Worm (Caenorhabditis elegans) whole organism, L4 larva: Measurements from ENCODE around the gene vit-6.

ENCODE experiments used
- D1046.2 ChIP-seq: fragments of 200-800 bp; sonication (Bioruptor generic); IDR thresholded peaks from 2 replicates; pipeline ENCODE4 v1.3.6; 2022; ENCODE audit warnings: missing genetic modification characterization, missing compliant biosample characterization
- F49E8.2 ChIP-seq: sonication (generic microtip); optimal IDR thresholded peaks from 2 replicates; lab custom pipeline; 2016; ENCODE audit warnings: missing compliant biosample characterization, mild to moderate bottlenecking, missing genetic modification characterization, borderline replicate concordance
- T20F7.1 ChIP-seq: fragments of 200-800 bp; sonication (Bioruptor generic); optimal IDR thresholded peaks from 2 replicates; lab custom pipeline; 2018; ENCODE audit warnings: mild to moderate bottlenecking, missing genetic modification characterization, missing compliant biosample characterization
- T26A8.4 ChIP-seq: fragments of 200-800 bp; sonication (Bioruptor generic); IDR thresholded peaks from 2 replicates; pipeline ENCODE4 v1.3.6; 2022; ENCODE audit warnings: missing genetic modification characterization, missing compliant biosample characterization
- Y105C5A.15 ChIP-seq: fragments of 200-800 bp; sonication (Bioruptor generic); IDR thresholded peaks from 2 replicates; pipeline ENCODE4 v1.3.6; 2022; ENCODE audit warnings: missing genetic modification characterization, missing compliant biosample characterization
- Y5F2A.4 ChIP-seq: fragments of 200-800 bp; sonication (Bioruptor generic); optimal IDR thresholded peaks from 2 replicates; lab custom pipeline; 2018; ENCODE audit warnings: mild to moderate bottlenecking, missing genetic modification characterization, missing compliant biosample characterization
- Y75B8A.6 ChIP-seq: fragments of 200-800 bp; sonication (Bioruptor generic); IDR thresholded peaks from 2 replicates; pipeline ENCODE4 v1.3.6; 2022; ENCODE audit warnings: missing genetic modification reagents, missing genetic modification characterization, missing compliant biosample characterization
- ZK337.2 ChIP-seq: fragments of 200-800 bp; sonication (Bioruptor generic); IDR thresholded peaks from 2 replicates; pipeline ENCODE4 v1.3.6; 2022; ENCODE audit warnings: missing genetic modification reagents, missing genetic modification characterization, missing compliant biosample characterization
- aha-1 ChIP-seq: fragments of 150-350 bp; peaks from one replicate; lab custom pipeline; 2014; ENCODE audit warnings: missing biosample characterization, missing genetic modification characterization
- attf-4 ChIP-seq: sonication (generic microtip); optimal IDR thresholded peaks from 3 replicates; lab custom pipeline; 2017; ENCODE audit warnings: missing biosample characterization, missing genetic modification characterization
- ceh-28 ChIP-seq: fragments of 150-350 bp; optimal IDR thresholded peaks from 2 replicates; lab custom pipeline; 2014; ENCODE audit warnings: missing biosample characterization, missing genetic modification reagents, missing genetic modification characterization
- ceh-62 ChIP-seq: sonication (generic microtip); optimal IDR thresholded peaks from 2 replicates; lab custom pipeline; 2017; ENCODE audit warnings: missing biosample characterization, missing genetic modification characterization
- ceh-82 ChIP-seq: sonication (generic microtip); optimal IDR thresholded peaks from 2 replicates; lab custom pipeline; 2017; ENCODE audit warnings: missing biosample characterization, missing genetic modification characterization
- ces-1 ChIP-seq: fragments of 150-350 bp; sonication (generic microtip); optimal IDR thresholded peaks from 4 replicates; lab custom pipeline; 2014; ENCODE audit warnings: missing biosample characterization, missing genetic modification reagents, missing genetic modification characterization
- daf-16 ChIP-seq, 3 experiments: sonication (generic microtip); optimal IDR thresholded peaks; 2 replicates each; lab custom pipeline; 2016 to 2017; ENCODE audit warnings: missing genetic modification characterization in 3 of 3, missing genetic modification reagents in 3 of 3, mild to moderate bottlenecking in 2 of 3, missing compliant biosample characterization in 2 of 3, missing biosample characterization in 1 of 3, moderate library complexity in 1 of 3
- daf-19 ChIP-seq: fragments of 200-800 bp; sonication (Bioruptor generic); conservative IDR thresholded peaks from 2 replicates; pipeline ENCODE4 v1.3.6; 2022; ENCODE audit warnings: missing genetic modification characterization, missing compliant biosample characterization
- daf-8 ChIP-seq: fragments of 200-800 bp; sonication (Bioruptor generic); IDR thresholded peaks from 2 replicates; pipeline ENCODE4 v1.3.6; 2022; ENCODE audit warnings: missing genetic modification characterization, missing compliant biosample characterization
- dmd-6 ChIP-seq: fragments of 200-800 bp; sonication (Bioruptor generic); IDR thresholded peaks from 2 replicates; pipeline ENCODE4 v1.3.6; 2022; ENCODE audit warnings: missing genetic modification reagents, missing genetic modification characterization, missing compliant biosample characterization
- dmd-8 ChIP-seq: fragments of 200-800 bp; sonication (Bioruptor generic); IDR thresholded peaks from 2 replicates; pipeline ENCODE4 v1.3.6; 2022; ENCODE audit warnings: missing genetic modification characterization, missing compliant biosample characterization
- hlh-30 ChIP-seq: sonication (generic microtip); optimal IDR thresholded peaks from 2 replicates; lab custom pipeline; 2017; ENCODE audit warnings: antibody characterized with exemption, mild to moderate bottlenecking, missing genetic modification characterization, missing compliant biosample characterization; ENCODE audit not compliant: insufficient read depth
- hmg-1.1 ChIP-seq: fragments of 200-800 bp; sonication (Bioruptor generic); IDR thresholded peaks from 2 replicates; pipeline ENCODE4 v1.3.6; 2022; ENCODE audit warnings: missing genetic modification reagents, missing genetic modification characterization, missing compliant biosample characterization
- lin-13 ChIP-seq: fragments of 150-350 bp; optimal IDR thresholded peaks from 2 replicates; lab custom pipeline; 2014; ENCODE audit warnings: missing biosample characterization, missing genetic modification reagents, missing genetic modification characterization
- lin-29 ChIP-seq: fragments of 200-800 bp; sonication (Bioruptor generic); IDR thresholded peaks from 2 replicates; pipeline ENCODE4 v1.3.6; 2022; ENCODE audit warnings: missing genetic modification reagents, missing genetic modification characterization, missing compliant biosample characterization
- lin-39 ChIP-seq: fragments of 150-350 bp; optimal IDR thresholded peaks from 2 replicates; lab custom pipeline; 2014; ENCODE audit warnings: missing biosample characterization, missing genetic modification reagents, missing genetic modification characterization
- mdl-1 ChIP-seq, 2 experiments: fragments of 150-350 bp in 1 of 2; sonication (generic microtip) in 1 of 2; optimal IDR thresholded peaks; 2 replicates each; lab custom pipeline; 2014 to 2017; ENCODE audit warnings: missing biosample characterization in 2 of 2, missing genetic modification characterization in 2 of 2
- mep-1 ChIP-seq: fragments of 150-350 bp; sonication (generic microtip); optimal IDR thresholded peaks from 3 replicates; lab custom pipeline; 2014; ENCODE audit warnings: missing biosample characterization, missing genetic modification characterization
- mes-2 ChIP-seq: sonication (generic microtip); optimal IDR thresholded peaks from 2 replicates; lab custom pipeline; 2016; ENCODE audit warnings: missing genotype, mild to moderate bottlenecking, missing genetic modification characterization, missing compliant biosample characterization; ENCODE audit not compliant: poor library complexity, severe bottlenecking
- nhr-28 ChIP-seq: fragments of 150-350 bp; optimal IDR thresholded peaks from 2 replicates; lab custom pipeline; 2014; ENCODE audit warnings: missing biosample characterization, missing genetic modification characterization
- nhr-6 ChIP-seq: fragments of 150-350 bp; optimal IDR thresholded peaks from 2 replicates; lab custom pipeline; 2014; ENCODE audit warnings: missing biosample characterization, missing genetic modification characterization
- pha-4 ChIP-seq, 2 experiments: fragments of 150-350 bp in 1 of 2; fragments of 200-800 bp in 1 of 2; sonication (Bioruptor generic) in 1 of 2; IDR thresholded peaks in 1 of 2; optimal IDR thresholded peaks in 1 of 2; 2 replicates each; pipeline versions ENCODE4 v1.3.6 to Lab custom; 2014 to 2022; ENCODE audit warnings: missing genetic modification characterization in 2 of 2, missing genetic modification reagents in 2 of 2, missing biosample characterization in 1 of 2, missing compliant biosample characterization in 1 of 2
- php-3 ChIP-seq: fragments of 200-800 bp; sonication (Bioruptor generic); IDR thresholded peaks from 2 replicates; pipeline ENCODE4 v1.3.6; 2022; ENCODE audit warnings: missing genetic modification reagents, missing genetic modification characterization, missing compliant biosample characterization
- pqm-1 ChIP-seq: sonication (generic microtip); optimal IDR thresholded peaks from 2 replicates; lab custom pipeline; 2017; ENCODE audit warnings: missing biosample characterization, missing genetic modification characterization
- rbr-2 ChIP-seq: sonication (generic microtip); optimal IDR thresholded peaks from 2 replicates; lab custom pipeline; 2016; ENCODE audit warnings: missing genotype, missing genetic modification characterization, missing compliant biosample characterization
- saeg-2 ChIP-seq: fragments of 200-800 bp; sonication (Bioruptor generic); IDR thresholded peaks from 2 replicates; pipeline ENCODE4 v1.3.6; 2022; ENCODE audit warnings: missing genetic modification reagents, missing genetic modification characterization, missing compliant biosample characterization
- set-16 ChIP-seq: fragments of 200-800 bp; sonication (Bioruptor generic); IDR thresholded peaks from 2 replicates; pipeline ENCODE4 v1.3.6; 2022; ENCODE audit warnings: missing genetic modification reagents, missing genetic modification characterization, missing compliant biosample characterization
- snpc-1.2 ChIP-seq: fragments of 200-800 bp; sonication (Bioruptor generic); IDR thresholded peaks from 2 replicates; pipeline ENCODE4 v1.3.6; 2022; ENCODE audit warnings: missing genetic modification reagents, missing genetic modification characterization, missing compliant biosample characterization
- spr-1 ChIP-seq: sonication (generic microtip); optimal IDR thresholded peaks from 2 replicates; lab custom pipeline; 2016; ENCODE audit warnings: mild to moderate bottlenecking, missing genetic modification characterization, missing compliant biosample characterization
- tra-1 ChIP-seq: fragments of 200-800 bp; sonication (Bioruptor generic); IDR thresholded peaks from 2 replicates; pipeline ENCODE4 v1.3.6; 2022; ENCODE audit warnings: missing genetic modification reagents, missing genetic modification characterization, missing compliant biosample characterization
- unc-130 ChIP-seq: sonication (generic microtip); optimal IDR thresholded peaks from 2 replicates; lab custom pipeline; 2016; ENCODE audit warnings: missing genetic modification reagents, missing genetic modification characterization, missing compliant biosample characterization
- unc-39 ChIP-seq: sonication (generic microtip); optimal IDR thresholded peaks from 2 replicates; lab custom pipeline; 2017; ENCODE audit warnings: missing biosample characterization, missing genetic modification characterization
- unc-62 ChIP-seq, 3 experiments: fragments of 150-350 bp in 1 of 3; sonication (generic microtip); optimal IDR thresholded peaks in 2 of 3; peaks in 1 of 3; 1 replicate in 1 of 3; 2 replicates in 2 of 3; lab custom pipeline; 2014 to 2017; ENCODE audit warnings: missing biosample characterization in 3 of 3, missing genetic modification characterization in 3 of 3, missing genetic modification reagents in 3 of 3, missing genotype in 1 of 3
- zfp-2 ChIP-seq: sonication (generic microtip); optimal IDR thresholded peaks from 2 replicates; lab custom pipeline; 2016; ENCODE audit warnings: mild to moderate bottlenecking, missing genetic modification characterization, missing compliant biosample characterization
- zip-11 ChIP-seq: fragments of 200-800 bp; sonication (Bioruptor generic); IDR thresholded peaks from 2 replicates; pipeline ENCODE4 v1.3.6; 2022; ENCODE audit warnings: missing genetic modification characterization, missing compliant biosample characterization

Gene vit-6

ce11 chrIV:8235114-8235686, 25.8 kb upstream of the vit-6 start:
- no peak for TF ChIP-seq set-16 (GFP tag; lab: Robert Waterston, UW)
- TF ChIP-seq unc-62 (GFP tag; optimal IDR thresholded peaks at IDR 0.05 in 1 of 2; lab: Kevin White, UChicago) = peak in 1 of 2 experiments; percentile 94
- no peak for TF ChIP-seq unc-62 (tag; optimal IDR thresholded peaks at IDR 0.05; lab: Kevin White, UChicago)
- TF ChIP-seq daf-8 (GFP tag; lab: Robert Waterston, UW) = no peak
- TF ChIP-seq hlh-30 (tag; lab: Kevin White, UChicago) = peak; percentile 14

ce11 chrIV:8236502-8236901, 24.5 kb upstream of the vit-6 start, which contains the start of gene nhr-66:
TSS of gene nhr-66 (minus strand) at chrIV:8236602.
- TF ChIP-seq mdl-1 (tag; optimal IDR thresholded peaks at IDR 0.05; lab: Kevin White, UChicago) (no peak), T20F7.1 (GFP tag; lab: Kevin White, UChicago) (no peak), lin-13 (GFP tag; lab: Kevin White, UChicago) (no peak)
- TF ChIP-seq, all 104 proteins: peak for 0

ce11 chrIV:8239584-8239983, 21.4 kb upstream of the vit-6 start:
- no peak for TF ChIP-seq Y75B8A.6 (GFP tag; lab: Robert Waterston, UW)
- no peak for TF ChIP-seq Y105C5A.15 (GFP tag; lab: Robert Waterston, UW)
- no peak for TF ChIP-seq spr-1 (tag; lab: Kevin White, UChicago)
- TF ChIP-seq aha-1 = peak; percentile 68
- TF ChIP-seq ceh-82 (tag; lab: Kevin White, UChicago) = no peak
- TF ChIP-seq tra-1 (GFP tag; lab: Robert Waterston, UW) = no peak
- TF ChIP-seq dmd-6 (GFP tag; lab: Robert Waterston, UW) = no peak
- TF ChIP-seq pqm-1 = peak; percentile 4
- no peak for TF ChIP-seq rbr-2 (tag; lab: Kevin White, UChicago)
- TF ChIP-seq snpc-1.2 (GFP tag; lab: Robert Waterston, UW) = no peak
- no peak for TF ChIP-seq daf-19 (GFP tag; lab: Robert Waterston, UW)
- TF ChIP-seq unc-130 (GFP tag; lab: Kevin White, UChicago) = no peak
- TF ChIP-seq mdl-1 (tag; optimal IDR thresholded peaks at IDR 0.05; lab: Kevin White, UChicago) = no peak
- TF ChIP-seq nhr-6 (tag; lab: Kevin White, UChicago) = no peak
- no peak for TF ChIP-seq mep-1 (tag; lab: Kevin White, UChicago)
- TF ChIP-seq ceh-28 = no peak
- TF ChIP-seq attf-4 (tag; lab: Kevin White, UChicago) = no peak
- no peak for TF ChIP-seq ces-1 (GFP tag; lab: Kevin White, UChicago)
- TF ChIP-seq nhr-28 (tag; lab: Kevin White, UChicago) = peak; percentile 60
- peak in 1 of 2 experiments; percentile 55 for TF ChIP-seq unc-62 (GFP tag; optimal IDR thresholded peaks at IDR 0.05 in 1 of 2; lab: Kevin White, UChicago)
- TF ChIP-seq unc-62 (tag; optimal IDR thresholded peaks at IDR 0.05; lab: Kevin White, UChicago) = no peak
- TF ChIP-seq mes-2 (tag; lab: Kevin White, UChicago) = no peak
- TF ChIP-seq daf-16 (GFP tag; optimal IDR thresholded peaks at IDR 0.05; lab: Kevin White, UChicago) = no peak
- peak; percentile 70 for TF ChIP-seq daf-16 (tag; optimal IDR thresholded peaks at IDR 0.05; lab: Kevin White, UChicago)
- no peak for TF ChIP-seq ceh-62 (tag; lab: Kevin White, UChicago)
- no peak for TF ChIP-seq D1046.2

ce11 chrIV:8241312-8241833, 19.6 kb upstream of the vit-6 start:
- no peak for TF ChIP-seq unc-39 (tag; lab: Kevin White, UChicago)
- no peak for TF ChIP-seq zfp-2 (tag; lab: Kevin White, UChicago)
- TF ChIP-seq zip-11 (GFP tag; lab: Robert Waterston, UW) = no peak
- peak; percentile 22 for TF ChIP-seq nhr-28 (tag; lab: Kevin White, UChicago)
- no peak for TF ChIP-seq hlh-30 (tag; lab: Kevin White, UChicago)
- no peak for TF ChIP-seq ZK337.2 (GFP tag; lab: Robert Waterston, UW)
- no peak for TF ChIP-seq lin-29
- no peak for TF ChIP-seq Y105C5A.15 (GFP tag; lab: Robert Waterston, UW)
- no peak for TF ChIP-seq T26A8.4 (GFP tag; lab: Robert Waterston, UW)
- no peak for TF ChIP-seq Y5F2A.4 (GFP tag; lab: Kevin White, UChicago)
- no peak for TF ChIP-seq php-3
- TF ChIP-seq saeg-2 (GFP tag; lab: Robert Waterston, UW) = no peak
- no peak for TF ChIP-seq dmd-8 (GFP tag; lab: Robert Waterston, UW)
- TF ChIP-seq set-16 (GFP tag; lab: Robert Waterston, UW) = no peak
- TF ChIP-seq lin-39 (tag; lab: Kevin White, UChicago) = no peak
- TF ChIP-seq F49E8.2 (tag; lab: Kevin White, UChicago) = no peak
- no peak for TF ChIP-seq pha-4 (GFP tag; IDR thresholded peaks at IDR 0.05; lab: Robert Waterston, UW)
- TF ChIP-seq pha-4 (tag; optimal IDR thresholded peaks at IDR 0.05; lab: Kevin White, UChicago) = no peak
- TF ChIP-seq hmg-1.1 (GFP tag; lab: Robert Waterston, UW) = no peak
